Worm (Caenorhabditis elegans) whole organism, L1 larva: ENCODE measurements around the gene C56G2.4.

Source experiments
- elt-3 ChIP-seq, 6 experiments: fragments of 150-350 bp in 1 of 6; sonication (generic microtip); optimal IDR thresholded peaks; 2 replicates each; lab custom pipeline; 2017 to 2018; ENCODE audit warnings: missing biosample characterization in 6 of 6, missing genetic modification characterization in 6 of 6, inconsistent platforms in 1 of 6
- isw-1 ChIP-seq: fragments of 200-800 bp; sonication (Bioruptor generic); IDR thresholded peaks from 2 replicates; pipeline ENCODE4 v1.3.6; 2022; ENCODE audit warnings: missing genetic modification characterization, missing compliant biosample characterization
- nhr-76 ChIP-seq: sonication (generic microtip); optimal IDR thresholded peaks from 2 replicates; lab custom pipeline; 2017; ENCODE audit warnings: missing biosample characterization, missing genetic modification characterization
- unc-130 ChIP-seq: fragments of 150-350 bp; optimal IDR thresholded peaks from 2 replicates; lab custom pipeline; 2017; ENCODE audit warnings: missing biosample characterization, missing genetic modification characterization, inconsistent platforms
- vab-15 ChIP-seq: sonication (generic microtip); optimal IDR thresholded peaks from 2 replicates; lab custom pipeline; 2017; ENCODE audit warnings: missing genotype, mild to moderate bottlenecking, missing genetic modification characterization, missing compliant biosample characterization

DNA sequence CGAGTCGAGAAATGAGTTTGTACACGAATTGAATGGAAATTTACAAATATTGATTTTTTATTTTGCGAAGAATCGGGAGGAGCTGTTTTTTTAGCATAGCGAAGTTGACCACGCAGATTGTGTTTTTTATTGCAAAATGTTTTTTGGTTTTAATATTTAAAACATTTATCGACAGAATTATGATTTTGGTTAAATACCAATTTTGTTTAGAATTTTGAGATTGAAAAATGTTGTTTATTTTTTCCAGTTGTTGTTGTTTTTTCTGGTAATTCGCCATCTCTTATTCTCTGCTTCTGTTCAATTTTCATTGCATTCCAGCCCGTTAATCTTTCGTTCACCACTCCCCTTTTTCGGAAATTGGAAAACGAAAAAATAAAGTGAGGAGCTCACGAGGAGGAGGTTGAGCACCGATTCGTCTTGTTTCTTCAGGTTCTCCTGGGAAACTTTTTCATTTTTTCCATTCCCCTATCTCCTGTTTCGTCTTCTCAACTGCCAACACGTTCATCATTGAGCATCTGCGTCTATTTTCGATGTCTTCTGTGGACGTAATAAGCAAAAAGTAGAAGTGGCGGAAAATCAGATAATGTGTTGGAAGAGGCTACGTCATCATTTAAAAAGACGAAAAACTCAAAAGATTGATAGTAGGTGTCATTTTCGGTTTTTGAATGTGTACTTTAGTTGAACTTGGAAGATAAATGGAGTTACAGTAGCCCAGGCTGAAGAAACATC, 35.4 kb upstream of the C56G2.4 start, which contains the start of gene F47D12.7:
- TF ChIP-seq nhr-76 (tag; lab: Kevin White, UChicago) (no peak), unc-130 (no peak), elt-3 (tag; optimal IDR thresholded peaks at IDR 0.05; lab: Kevin White, UChicago) (no peak), vab-15 (tag; lab: Kevin White, UChicago) (no peak), isw-1 (GFP tag; lab: Robert Waterston, UW) (no peak)
